Worm (Caenorhabditis elegans) whole organism, L3 larva: Measurements from ENCODE around the gene srx-10.

Experiments used
- R02D3.7 ChIP-seq: fragments of 150-350 bp; optimal IDR thresholded peaks from 2 replicates; lab custom pipeline; 2014; ENCODE audit warnings: missing biosample characterization, missing genetic modification characterization
- aly-2 ChIP-seq: fragments of 150-350 bp; optimal IDR thresholded peaks from 2 replicates; lab custom pipeline; 2014; ENCODE audit warnings: missing biosample characterization, missing genetic modification characterization
- ama-1 ChIP-seq: fragments of 150-350 bp; optimal IDR thresholded peaks from 2 replicates; lab custom pipeline; 2018
- ceh-16 ChIP-seq: sonication (generic microtip); optimal IDR thresholded peaks from 2 replicates; lab custom pipeline; 2017; ENCODE audit warnings: missing biosample characterization, missing genetic modification characterization
- ceh-28 ChIP-seq: fragments of 150-350 bp; optimal IDR thresholded peaks from 2 replicates; lab custom pipeline; 2014; ENCODE audit warnings: missing biosample characterization, missing genetic modification reagents, missing genetic modification characterization
- ceh-82 ChIP-seq: fragments of 150-350 bp; optimal IDR thresholded peaks from 2 replicates; lab custom pipeline; 2014; ENCODE audit warnings: missing biosample characterization, missing genetic modification characterization
- ceh-9 ChIP-seq: sonication (generic microtip); optimal IDR thresholded peaks from 2 replicates; lab custom pipeline; 2018; ENCODE audit warnings: missing biosample characterization, missing genetic modification characterization
- egl-27 ChIP-seq: sonication (generic microtip); optimal IDR thresholded peaks from 4 replicates; lab custom pipeline; 2017; ENCODE audit warnings: missing biosample characterization, missing genetic modification reagents, missing genetic modification characterization
- egl-5 ChIP-seq: fragments of 150-350 bp; optimal IDR thresholded peaks from 2 replicates; lab custom pipeline; 2017; ENCODE audit warnings: missing biosample characterization, missing genetic modification reagents, missing genetic modification characterization, inconsistent platforms
- elt-1 ChIP-seq: fragments of 150-350 bp; optimal IDR thresholded peaks from 2 replicates; lab custom pipeline; 2014; ENCODE audit warnings: missing biosample characterization, missing genetic modification characterization
- elt-3 ChIP-seq, 3 experiments: fragments of 150-350 bp in 1 of 3; sonication (generic microtip) in 2 of 3; optimal IDR thresholded peaks; 2 replicates in 2 of 3; 4 replicates in 1 of 3; lab custom pipeline; 2014 to 2017; ENCODE audit warnings: missing biosample characterization in 3 of 3, missing genetic modification characterization in 3 of 3
- eor-1 ChIP-seq, 2 experiments: fragments of 150-350 bp; optimal IDR thresholded peaks; 2 replicates each; lab custom pipeline; 2014 to 2018; ENCODE audit warnings: missing biosample characterization in 2 of 2, missing genetic modification characterization in 2 of 2
- fkh-10 ChIP-seq: sonication (generic microtip); optimal IDR thresholded peaks from 2 replicates; lab custom pipeline; 2017; ENCODE audit warnings: missing biosample characterization, missing genetic modification reagents, missing genetic modification characterization
- fkh-2 ChIP-seq: fragments of 150-350 bp; optimal IDR thresholded peaks from 2 replicates; lab custom pipeline; 2014; ENCODE audit warnings: missing biosample characterization, missing genetic modification reagents, missing genetic modification characterization
- fos-1 ChIP-seq: fragments of 150-350 bp; optimal IDR thresholded peaks from 2 replicates; lab custom pipeline; 2014; ENCODE audit warnings: missing biosample characterization, missing genetic modification characterization
- hmg-11 ChIP-seq: sonication (generic microtip); optimal IDR thresholded peaks from 2 replicates; lab custom pipeline; 2016; ENCODE audit warnings: missing genetic modification characterization, missing compliant biosample characterization
- jun-1 ChIP-seq: fragments of 150-350 bp; optimal IDR thresholded peaks from 2 replicates; lab custom pipeline; 2014; ENCODE audit warnings: missing biosample characterization, missing genetic modification reagents, missing genetic modification characterization
- lin-15B ChIP-seq: fragments of 150-350 bp; optimal IDR thresholded peaks from 2 replicates; lab custom pipeline; 2014; ENCODE audit warnings: missing biosample characterization, missing genetic modification characterization
- lsy-12 ChIP-seq: sonication (generic microtip); optimal IDR thresholded peaks from 2 replicates; lab custom pipeline; 2016; ENCODE audit warnings: mild to moderate bottlenecking, missing genetic modification characterization, missing compliant biosample characterization
- mdl-1 ChIP-seq: fragments of 150-350 bp; optimal IDR thresholded peaks from 2 replicates; lab custom pipeline; 2014; ENCODE audit warnings: missing biosample characterization, missing genetic modification characterization
- mml-1 ChIP-seq: fragments of 150-350 bp; sonication (generic microtip); optimal IDR thresholded peaks from 3 replicates; lab custom pipeline; 2014; ENCODE audit warnings: missing biosample characterization, missing genetic modification characterization
- nfya-1 ChIP-seq: sonication (generic microtip); optimal IDR thresholded peaks from 2 replicates; lab custom pipeline; 2017; ENCODE audit warnings: missing genetic modification characterization, mild to moderate bottlenecking, missing compliant biosample characterization, antibody characterized with exemption, moderate library complexity; ENCODE audit not compliant: insufficient read depth
- nhr-11 ChIP-seq: fragments of 150-350 bp; optimal IDR thresholded peaks from 2 replicates; lab custom pipeline; 2014; ENCODE audit warnings: missing biosample characterization, missing genetic modification characterization
- nhr-237 ChIP-seq: fragments of 150-350 bp; optimal IDR thresholded peaks from 2 replicates; lab custom pipeline; 2014; ENCODE audit warnings: missing biosample characterization, missing genetic modification characterization
- nhr-25 ChIP-seq: sonication (generic microtip); optimal IDR thresholded peaks from 2 replicates; lab custom pipeline; 2017; ENCODE audit warnings: missing biosample characterization, missing genetic modification characterization
- nhr-28 ChIP-seq: fragments of 150-350 bp; optimal IDR thresholded peaks from 2 replicates; lab custom pipeline; 2014; ENCODE audit warnings: missing biosample characterization, missing genetic modification characterization
- nhr-43 ChIP-seq: sonication (generic microtip); optimal IDR thresholded peaks from 2 replicates; lab custom pipeline; 2016; ENCODE audit warnings: mild to moderate bottlenecking, missing genetic modification characterization, missing compliant biosample characterization; ENCODE audit not compliant: poor library complexity, severe bottlenecking
- nhr-67 ChIP-seq: fragments of 150-350 bp; optimal IDR thresholded peaks from 2 replicates; lab custom pipeline; 2014; ENCODE audit warnings: missing biosample characterization, missing genetic modification characterization
- nhr-76 ChIP-seq: fragments of 150-350 bp; sonication (generic microtip); optimal IDR thresholded peaks from 5 replicates; lab custom pipeline; 2014; ENCODE audit warnings: missing biosample characterization, missing genetic modification characterization
- nhr-77 ChIP-seq: fragments of 150-350 bp; optimal IDR thresholded peaks from 2 replicates; lab custom pipeline; 2014; ENCODE audit warnings: missing biosample characterization, missing genetic modification characterization
- pqm-1 ChIP-seq: fragments of 150-350 bp; optimal IDR thresholded peaks from 2 replicates; lab custom pipeline; 2017; ENCODE audit warnings: missing biosample characterization, missing genetic modification characterization, inconsistent platforms
- snpc-4 ChIP-seq: fragments of 150-350 bp; optimal IDR thresholded peaks from 2 replicates; lab custom pipeline; 2014; ENCODE audit warnings: missing biosample characterization, missing genetic modification characterization
- tbx-2 ChIP-seq: sonication (generic microtip); optimal IDR thresholded peaks from 2 replicates; lab custom pipeline; 2016; ENCODE audit warnings: mild to moderate bottlenecking, missing genetic modification characterization, missing compliant biosample characterization
- unc-39 ChIP-seq: sonication (generic microtip); optimal IDR thresholded peaks from 4 replicates; lab custom pipeline; 2017; ENCODE audit warnings: missing biosample characterization, missing genetic modification characterization
- unc-62 ChIP-seq: fragments of 150-350 bp; sonication (generic microtip); optimal IDR thresholded peaks from 4 replicates; lab custom pipeline; 2014; ENCODE audit warnings: missing biosample characterization, missing genetic modification reagents, missing genetic modification characterization
- zag-1 ChIP-seq: fragments of 150-350 bp; optimal IDR thresholded peaks from 2 replicates; lab custom pipeline; 2014; ENCODE audit warnings: missing biosample characterization, missing genetic modification characterization
- ztf-11 ChIP-seq: fragments of 150-350 bp; optimal IDR thresholded peaks from 2 replicates; lab custom pipeline; 2014; ENCODE audit warnings: missing biosample characterization, missing genetic modification characterization
- ztf-4 ChIP-seq: fragments of 150-350 bp; optimal IDR thresholded peaks from 2 replicates; lab custom pipeline; 2014; ENCODE audit warnings: missing biosample characterization, missing genetic modification characterization

The srx-10 gene

DNA sequence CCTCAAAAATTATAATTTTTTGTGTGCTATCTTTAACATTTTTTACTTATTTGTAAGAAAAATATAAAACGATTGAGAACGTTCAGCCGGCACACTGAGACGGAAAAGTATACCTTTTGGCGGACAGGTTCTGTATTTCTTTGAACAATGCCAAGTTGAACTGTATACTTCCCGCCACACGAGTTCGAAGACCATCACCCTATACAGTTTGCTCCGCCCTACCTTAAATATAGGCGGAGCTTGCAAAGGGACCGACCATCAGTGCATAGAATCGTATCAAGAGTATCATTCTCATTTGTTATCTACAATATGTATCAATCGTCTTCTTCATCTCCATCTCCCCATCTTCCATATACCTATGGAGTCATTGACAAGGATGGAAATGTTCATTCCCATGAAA, 38.5 kb upstream of the srx-10 start, which contains the start of gene end-1:
Gene end-1, plus strand, starts transcription at position 301 of the 400 bp plus-strand sequence.
- TF ChIP-seq ztf-11 (no peak), nhr-43 (tag; lab: Kevin White, UChicago) (no peak), nfya-1 (tag; lab: Kevin White, UChicago) (no peak), ceh-28 (tag; lab: Kevin White, UChicago) (no peak), egl-27 (tag; lab: Kevin White, UChicago) (no peak), nhr-76 (tag; lab: Kevin White, UChicago) (no peak), zag-1 (tag; lab: Kevin White, UChicago) (no peak), egl-5 (no peak), tbx-2 (tag; lab: Kevin White, UChicago) (no peak), ceh-16 (tag; lab: Kevin White, UChicago) (no peak), mml-1 (tag; lab: Kevin White, UChicago) (no peak), eor-1 (tag; optimal IDR thresholded peaks at IDR 0.05; lab: Kevin White, UChicago) (no peak), mdl-1 (tag; lab: Kevin White, UChicago) (no peak), nhr-25 (tag; lab: Kevin White, UChicago) (no peak)

DNA sequence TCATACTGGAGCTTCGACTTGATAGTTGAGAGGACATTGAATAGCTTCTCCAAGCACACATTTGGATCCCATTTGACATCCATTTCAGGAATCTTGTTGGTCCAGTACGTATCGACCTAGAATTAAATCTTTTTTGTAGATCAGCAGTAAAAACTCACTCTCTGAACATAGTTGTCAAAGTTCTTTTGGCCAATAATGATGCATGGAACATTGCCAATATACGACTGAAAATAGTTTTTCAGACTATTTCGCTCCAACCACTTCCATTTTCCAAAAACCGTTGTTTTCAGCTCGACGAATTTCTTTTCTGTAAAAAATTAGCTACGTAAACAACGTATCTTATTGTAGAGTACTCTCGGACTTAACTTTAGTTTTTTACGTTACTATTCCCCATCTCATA, 35.4 kb upstream of the srx-10 start:
- no peak for TF ChIP-seq nhr-67 (tag; lab: Kevin White, UChicago)
- TF ChIP-seq nhr-28 (tag; lab: Kevin White, UChicago) = no peak
- TF ChIP-seq aly-2 (tag; lab: Kevin White, UChicago) = no peak
- TF ChIP-seq unc-62 = no peak
- TF ChIP-seq nhr-76 (tag; lab: Kevin White, UChicago) = no peak
- no peak for TF ChIP-seq nhr-77 (tag; lab: Kevin White, UChicago)
- no peak for TF ChIP-seq ama-1
- TF ChIP-seq ceh-16 (tag; lab: Kevin White, UChicago) = no peak
- TF ChIP-seq lin-15B (tag; lab: Kevin White, UChicago) = no peak
- no peak for TF ChIP-seq snpc-4 (tag; lab: Kevin White, UChicago)
- TF ChIP-seq lsy-12 (tag; lab: Kevin White, UChicago) = no peak
- TF ChIP-seq unc-39 (tag; lab: Kevin White, UChicago) = no peak
- no peak for TF ChIP-seq egl-5
- TF ChIP-seq fkh-2 (tag; lab: Kevin White, UChicago) = no peak
- no peak for TF ChIP-seq fkh-10 (GFP tag; lab: Kevin White, UChicago)
- TF ChIP-seq ztf-4 (tag; lab: Kevin White, UChicago) = no peak
- TF ChIP-seq nhr-25 (tag; lab: Kevin White, UChicago) = no peak
- no peak for TF ChIP-seq elt-1 (tag; lab: Kevin White, UChicago)
- TF ChIP-seq ceh-9 (tag; lab: Kevin White, UChicago) = no peak
- no peak for TF ChIP-seq jun-1 (tag; lab: Kevin White, UChicago)

DNA sequence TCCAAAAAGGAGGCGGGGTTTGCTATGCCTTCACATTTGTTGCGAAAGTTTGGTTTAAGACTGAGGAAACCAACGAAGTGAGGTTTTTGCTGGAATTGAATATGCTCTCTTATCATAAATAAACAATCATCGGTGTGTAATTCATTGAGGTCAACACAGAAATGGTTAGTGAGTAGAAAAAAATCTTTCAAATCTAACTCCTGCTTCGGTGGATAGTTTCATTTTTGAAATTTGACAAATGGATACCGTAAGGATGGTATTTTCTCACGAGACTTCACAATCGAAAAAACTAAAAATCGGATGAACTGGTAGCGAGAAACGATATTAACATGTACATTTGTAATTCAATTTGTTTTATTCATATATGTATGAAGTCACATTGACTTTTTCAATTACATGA, 34.5 kb upstream of the srx-10 start, which contains the start of gene eol-1:
Gene eol-1, minus strand, starts transcription at position 101 of the 400 bp plus-strand sequence.
- TF ChIP-seq nhr-237 (tag; lab: Kevin White, UChicago) = no peak
- TF ChIP-seq nhr-67 (tag; lab: Kevin White, UChicago) = no peak
- no peak for TF ChIP-seq elt-3 (tag; optimal IDR thresholded peaks at IDR 0.05; lab: Kevin White, UChicago)
- TF ChIP-seq eor-1 (tag; optimal IDR thresholded peaks at IDR 0.05; lab: Kevin White, UChicago) = no peak
- no peak for TF ChIP-seq unc-62
- no peak for TF ChIP-seq aly-2 (tag; lab: Kevin White, UChicago)
- no peak for TF ChIP-seq ceh-82 (tag; lab: Kevin White, UChicago)
- no peak for TF ChIP-seq fos-1 (tag; lab: Kevin White, UChicago)
- TF ChIP-seq fkh-2 (tag; lab: Kevin White, UChicago) = no peak
- TF ChIP-seq ceh-28 (tag; lab: Kevin White, UChicago) = no peak
- TF ChIP-seq nhr-11 (tag; lab: Kevin White, UChicago) = no peak
- TF ChIP-seq unc-39 (tag; lab: Kevin White, UChicago) = no peak
- TF ChIP-seq R02D3.7 (tag; lab: Kevin White, UChicago) = no peak
- no peak for TF ChIP-seq elt-1 (tag; lab: Kevin White, UChicago)
- TF ChIP-seq nhr-28 (tag; lab: Kevin White, UChicago) = no peak
- TF ChIP-seq hmg-11 (tag; lab: Kevin White, UChicago) = no peak
- TF ChIP-seq pqm-1 = no peak
- TF ChIP-seq ama-1 = no peak
- TF ChIP-seq nfya-1 (tag; lab: Kevin White, UChicago) = no peak
- TF ChIP-seq ceh-9 (tag; lab: Kevin White, UChicago) = no peak
- TF ChIP-seq, all 47 proteins: peak for 0
